Worm (Caenorhabditis elegans): ENCODE data around the gene Y73B6BL.47.

Y73B6BL.47 gene

DNA sequence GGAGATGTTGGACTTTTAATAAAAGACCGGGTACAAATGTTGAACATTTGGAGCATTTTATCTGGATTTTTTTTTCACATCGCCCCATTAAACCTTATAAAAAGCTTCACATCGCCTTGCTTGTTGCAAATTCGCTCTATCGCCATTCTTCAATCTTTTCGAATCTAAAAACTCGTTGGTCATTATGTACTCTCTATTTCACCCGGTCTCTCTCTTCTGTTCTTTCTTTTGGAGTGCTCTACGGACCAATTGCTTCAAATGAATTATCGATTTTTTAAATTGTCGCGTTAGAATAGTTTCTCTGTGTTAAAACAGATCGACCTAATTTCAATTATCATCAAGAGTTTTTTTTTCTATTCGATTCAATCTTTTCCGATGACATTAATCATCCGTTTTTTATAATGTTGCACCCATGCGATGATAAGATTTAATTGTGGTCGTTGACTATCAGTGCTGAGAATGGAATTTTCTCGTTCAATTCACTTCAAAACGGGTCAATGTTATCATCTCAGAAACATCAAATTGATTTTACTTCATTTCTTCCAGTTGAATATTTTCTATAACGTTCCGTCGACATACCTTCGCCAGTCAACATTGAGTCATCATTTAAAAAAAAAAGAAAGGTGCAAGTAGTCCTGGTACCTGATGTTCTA lies 34.3 kb upstream of the Y73B6BL.47 start (continued):
- TF ChIP-seq ztf-7 (tag; optimal IDR thresholded peaks at IDR 0.05) (no peak), spr-3 (GFP tag; optimal IDR thresholded peaks at IDR 0.05) (no peak), fkh-10 (GFP tag; optimal IDR thresholded peaks at IDR 0.05) (no peak), T20F7.1 (GFP tag; optimal IDR thresholded peaks at IDR 0.05) (peak; percentile 17), nhr-102 (tag; optimal IDR thresholded peaks at IDR 0.05) (no peak), F44E2.7 (GFP tag; IDR thresholded peaks at IDR 0.05) (no peak), hif-1 (tag; optimal IDR thresholded peaks at IDR 0.05) (no peak), zfp-3 (GFP tag; conservative IDR thresholded peaks at IDR 0.05) (no peak), tra-1 (GFP tag; IDR thresholded peaks at IDR 0.05) (no peak), aha-1 (tag) (no peak), attf-4 (tag; optimal IDR thresholded peaks at IDR 0.05) (no peak), php-3 (GFP tag; IDR thresholded peaks at IDR 0.05) (no peak), lin-15B (tag; optimal IDR thresholded peaks at IDR 0.05) (no peak), hlh-30 (tag; optimal IDR thresholded peaks at IDR 0.05; ENCODE audit: insufficient read depth) (no peak), ceh-28 (tag; optimal IDR thresholded peaks at IDR 0.05) (peak; percentile 69), mdt-29 (GFP tag; IDR thresholded peaks at IDR 0.05) (no peak), mdl-1 (tag; optimal IDR thresholded peaks at IDR 0.05) (no peak), jun-1 (tag; optimal IDR thresholded peaks at IDR 0.05) (no peak), skn-1 (tag; optimal IDR thresholded peaks at IDR 0.05) (no peak), zag-1 (tag; optimal IDR thresholded peaks at IDR 0.05) (no peak), mxl-3 (GFP tag; optimal IDR thresholded peaks at IDR 0.05) (no peak), ces-1 (GFP tag; optimal IDR thresholded peaks at IDR 0.05) (no peak), lin-38 (GFP tag; IDR thresholded peaks at IDR 0.05) (peak; percentile 51), daf-16 (GFP tag; optimal IDR thresholded peaks at IDR 0.05) (no peak), daf-16 (tag; optimal IDR thresholded peaks at IDR 0.05) (peak; percentile 59), nhr-111 (GFP tag; optimal IDR thresholded peaks at IDR 0.05) (no peak), dve-1 (tag; optimal IDR thresholded peaks at IDR 0.05; ENCODE audit: insufficient read depth) (peak; percentile 38), duxl-1 (tag; optimal IDR thresholded peaks at IDR 0.05; ENCODE audit: poor library complexity) (no peak), tag-97 (GFP tag; IDR thresholded peaks at IDR 0.05) (no peak), nhr-48 (tag; optimal IDR thresholded peaks at IDR 0.05) (peak; percentile 19), mes-2 (tag; optimal IDR thresholded peaks at IDR 0.05; ENCODE audit: poor library complexity, severe bottlenecking) (no peak), hlh-11 (tag; optimal IDR thresholded peaks at IDR 0.05) (peak; percentile 46), rbr-2 (tag; optimal IDR thresholded peaks at IDR 0.05) (no peak), set-16 (GFP tag; IDR thresholded peaks at IDR 0.05) (no peak), fos-1 (tag; optimal IDR thresholded peaks at IDR 0.05) (no peak), sdz-12 (GFP tag; optimal IDR thresholded peaks at IDR 0.05) (no peak), dmd-6 (GFP tag; IDR thresholded peaks at IDR 0.05) (peak; percentile 43; the same call in 1 of the 2 replicates), mxl-2 (GFP tag; conservative IDR thresholded peaks at IDR 0.05) (no peak)

DNA sequence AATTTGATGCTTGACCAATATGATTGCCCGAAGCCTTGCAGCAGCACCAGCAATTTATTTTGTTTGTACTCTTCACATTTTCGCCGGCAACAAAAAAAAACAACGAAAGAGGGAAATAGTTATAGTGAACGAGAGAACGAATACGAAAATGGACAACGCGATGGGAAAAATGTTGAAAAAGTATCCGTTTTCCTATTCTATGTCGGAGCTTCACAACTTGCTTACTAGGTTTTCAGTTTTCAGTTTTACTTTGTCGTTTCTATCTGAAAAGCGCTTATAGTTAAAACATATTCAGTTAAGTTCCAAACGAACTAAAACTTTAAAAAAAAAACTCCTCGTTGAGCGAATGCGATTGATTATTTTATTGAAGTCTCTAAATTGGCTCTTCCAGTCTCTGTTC lies 33.6 kb upstream of the Y73B6BL.47 start:
- TF ChIP-seq jun-1 (tag; optimal IDR thresholded peaks at IDR 0.05) (no peak), spr-3 (GFP tag; optimal IDR thresholded peaks at IDR 0.05) (no peak), aha-1 (tag) (no peak), set-16 (GFP tag; IDR thresholded peaks at IDR 0.05) (no peak), unc-62 (GFP tag; optimal IDR thresholded peaks at IDR 0.05 in 1 of 2) (peak in 1 of 2 experiments; percentile 94), unc-62 (tag; optimal IDR thresholded peaks at IDR 0.05) (no peak), ceh-28 (tag; optimal IDR thresholded peaks at IDR 0.05) (no peak), php-3 (GFP tag; IDR thresholded peaks at IDR 0.05) (no peak)
